Worm (Caenorhabditis elegans) whole organism, late embryonic: ENCODE data around the gene marb-1.

Experiments
- C08G9.2 ChIP-seq: sonication (generic microtip); optimal IDR thresholded peaks from 2 replicates; lab custom pipeline; 2016; ENCODE audit warnings: mild to moderate bottlenecking, missing genetic modification characterization, moderate library complexity, missing compliant biosample characterization
- K09A11.1 ChIP-seq: sonication (generic microtip); optimal IDR thresholded peaks from 2 replicates; lab custom pipeline; 2017; ENCODE audit warnings: antibody characterized with exemption, mild to moderate bottlenecking, missing genetic modification characterization, missing compliant biosample characterization; ENCODE audit not compliant: insufficient read depth
- T23F11.4 ChIP-seq: fragments of 200-800 bp; sonication (Bioruptor generic); optimal IDR thresholded peaks from 2 replicates; lab custom pipeline; 2018; ENCODE audit warnings: mild to moderate bottlenecking, missing genetic modification characterization, missing compliant biosample characterization
- Y22D7AL.16 ChIP-seq: sonication (generic microtip); optimal IDR thresholded peaks from 2 replicates; lab custom pipeline; 2016; ENCODE audit warnings: missing genetic modification characterization, missing compliant biosample characterization
- ahr-1 ChIP-seq: sonication (generic microtip); optimal IDR thresholded peaks from 2 replicates; lab custom pipeline; 2016; ENCODE audit warnings: missing genetic modification characterization, missing compliant biosample characterization
- ceh-14 ChIP-seq: sonication (generic microtip); optimal IDR thresholded peaks from 2 replicates; lab custom pipeline; 2016; ENCODE audit warnings: missing genotype, missing genetic modification characterization, missing compliant biosample characterization
- ceh-19 ChIP-seq: fragments of 200-800 bp; sonication (Bioruptor generic); optimal IDR thresholded peaks from 2 replicates; lab custom pipeline; 2018; ENCODE audit warnings: mild to moderate bottlenecking, missing genetic modification characterization, missing compliant biosample characterization
- ceh-2 ChIP-seq: sonication (generic microtip); optimal IDR thresholded peaks from 2 replicates; lab custom pipeline; 2016; ENCODE audit warnings: missing genotype, missing genetic modification characterization, missing compliant biosample characterization
- ceh-22 ChIP-seq: sonication (generic microtip); optimal IDR thresholded peaks from 2 replicates; lab custom pipeline; 2017; ENCODE audit warnings: missing biosample characterization, missing genetic modification characterization
- ceh-24 ChIP-seq: sonication (generic microtip); optimal IDR thresholded peaks from 2 replicates; lab custom pipeline; 2016; ENCODE audit warnings: mild to moderate bottlenecking, missing genetic modification characterization, missing compliant biosample characterization
- che-1 ChIP-seq: sonication (generic microtip); optimal IDR thresholded peaks from 2 replicates; lab custom pipeline; 2016; ENCODE audit warnings: mild to moderate bottlenecking, missing genetic modification characterization, missing compliant biosample characterization
- dmd-4 ChIP-seq: sonication (generic microtip); optimal IDR thresholded peaks from 2 replicates; lab custom pipeline; 2016; ENCODE audit warnings: borderline replicate concordance, missing genetic modification characterization, missing compliant biosample characterization
- elt-2 ChIP-seq: sonication (generic microtip); optimal IDR thresholded peaks from 2 replicates; lab custom pipeline; 2016; ENCODE audit warnings: missing genetic modification reagents, missing genetic modification characterization, missing compliant biosample characterization
- ets-4 ChIP-seq: sonication (generic microtip); optimal IDR thresholded peaks from 2 replicates; lab custom pipeline; 2016; ENCODE audit warnings: missing genetic modification characterization, missing compliant biosample characterization
- eyg-1 ChIP-seq: sonication (generic microtip); optimal IDR thresholded peaks from 2 replicates; lab custom pipeline; 2016; ENCODE audit warnings: missing genotype, missing genetic modification characterization, missing compliant biosample characterization
- fax-1 ChIP-seq: sonication (generic microtip); optimal IDR thresholded peaks from 2 replicates; lab custom pipeline; 2016; ENCODE audit warnings: missing genotype, missing genetic modification characterization, missing compliant biosample characterization
- fkh-6 ChIP-seq: sonication (generic microtip); optimal IDR thresholded peaks from 2 replicates; lab custom pipeline; 2016; ENCODE audit warnings: missing genetic modification characterization, missing compliant biosample characterization
- gmeb-2 ChIP-seq: sonication (generic microtip); optimal IDR thresholded peaks from 2 replicates; lab custom pipeline; 2016; ENCODE audit warnings: missing genetic modification characterization, inconsistent platforms, missing compliant biosample characterization
- hlh-15 ChIP-seq: sonication (generic microtip); optimal IDR thresholded peaks from 2 replicates; lab custom pipeline; 2016; ENCODE audit warnings: missing genetic modification characterization, missing compliant biosample characterization
- hlh-30 ChIP-seq: sonication (generic microtip); optimal IDR thresholded peaks from 2 replicates; lab custom pipeline; 2017; ENCODE audit warnings: antibody characterized with exemption, missing genetic modification characterization, missing compliant biosample characterization; ENCODE audit not compliant: insufficient read depth
- hlh-6 ChIP-seq: sonication (generic microtip); optimal IDR thresholded peaks from 2 replicates; lab custom pipeline; 2016; ENCODE audit warnings: missing genotype, missing genetic modification characterization, missing compliant biosample characterization
- hlh-8 ChIP-seq: sonication (generic microtip); optimal IDR thresholded peaks from 2 replicates; lab custom pipeline; 2016; ENCODE audit warnings: missing genotype, missing genetic modification characterization, missing compliant biosample characterization
- lim-6 ChIP-seq: sonication (generic microtip); optimal IDR thresholded peaks from 2 replicates; lab custom pipeline; 2016; ENCODE audit warnings: missing genetic modification characterization, missing compliant biosample characterization
- madf-2 ChIP-seq: sonication (generic microtip); optimal IDR thresholded peaks from 2 replicates; lab custom pipeline; 2017; ENCODE audit warnings: missing genetic modification characterization, missing compliant biosample characterization
- nfya-1 ChIP-seq: sonication (generic microtip); optimal IDR thresholded peaks from 2 replicates; lab custom pipeline; 2017; ENCODE audit warnings: missing genetic modification characterization, mild to moderate bottlenecking, missing compliant biosample characterization, antibody characterized with exemption, moderate library complexity
- nhr-11 ChIP-seq: fragments of 150-350 bp; optimal IDR thresholded peaks from 2 replicates; lab custom pipeline; 2014; ENCODE audit warnings: missing biosample characterization, missing genetic modification characterization
- nhr-232 ChIP-seq: sonication (generic microtip); optimal IDR thresholded peaks from 2 replicates; lab custom pipeline; 2016; ENCODE audit warnings: missing genetic modification characterization, missing compliant biosample characterization
- npax-4 ChIP-seq: sonication (generic microtip); optimal IDR thresholded peaks from 2 replicates; lab custom pipeline; 2016; ENCODE audit warnings: missing genetic modification characterization, missing compliant biosample characterization
- pat-9 ChIP-seq: fragments of 200-800 bp; sonication (Bioruptor generic); optimal IDR thresholded peaks from 2 replicates; lab custom pipeline; 2018; ENCODE audit warnings: mild to moderate bottlenecking, missing genetic modification characterization, moderate library complexity, missing compliant biosample characterization
- pax-1 ChIP-seq: fragments of 150-350 bp; optimal IDR thresholded peaks from 2 replicates; lab custom pipeline; 2014; ENCODE audit warnings: missing biosample characterization, missing genetic modification characterization
- pqm-1 ChIP-seq: sonication (generic microtip); optimal IDR thresholded peaks from 2 replicates; lab custom pipeline; 2016; ENCODE audit warnings: missing genetic modification characterization, missing compliant biosample characterization
- pros-1 ChIP-seq: fragments of 150-350 bp; optimal IDR thresholded peaks from 2 replicates; lab custom pipeline; 2014; ENCODE audit warnings: missing biosample characterization, missing genetic modification reagents, missing genetic modification characterization
- ref-2 ChIP-seq: sonication (generic microtip); optimal IDR thresholded peaks from 2 replicates; lab custom pipeline; 2016; ENCODE audit warnings: missing genetic modification characterization, missing compliant biosample characterization
- syd-9 ChIP-seq: sonication (generic microtip); optimal IDR thresholded peaks from 2 replicates; lab custom pipeline; 2016; ENCODE audit warnings: mild to moderate bottlenecking, missing genetic modification characterization, moderate library complexity, missing compliant biosample characterization

Gene marb-1

ce11 chrIV:12207454-12207853 lies 1.4 kb downstream of the marb-1 start:
- no peak for TF ChIP-seq gmeb-2 (tag; lab: Kevin White, UChicago)
- TF ChIP-seq pros-1 (tag; lab: Kevin White, UChicago), result no peak
- no peak for TF ChIP-seq elt-2 (tag; lab: Kevin White, UChicago)
- TF ChIP-seq pqm-1, result no peak
- TF ChIP-seq ahr-1 (tag; lab: Kevin White, UChicago), result no peak
- TF ChIP-seq Y22D7AL.16, result no peak
- TF ChIP-seq nhr-11 (tag; lab: Kevin White, UChicago), result no peak
- no peak for TF ChIP-seq pax-1 (tag; lab: Kevin White, UChicago)
- TF ChIP-seq dmd-4 (tag; lab: Kevin White, UChicago), result no peak
- no peak for TF ChIP-seq ets-4 (tag; lab: Kevin White, UChicago)
- TF ChIP-seq hlh-8 (tag; lab: Kevin White, UChicago), result no peak
- TF ChIP-seq hlh-6 (tag; lab: Kevin White, UChicago), result no peak
- TF ChIP-seq nhr-232, result no peak

DNA sequence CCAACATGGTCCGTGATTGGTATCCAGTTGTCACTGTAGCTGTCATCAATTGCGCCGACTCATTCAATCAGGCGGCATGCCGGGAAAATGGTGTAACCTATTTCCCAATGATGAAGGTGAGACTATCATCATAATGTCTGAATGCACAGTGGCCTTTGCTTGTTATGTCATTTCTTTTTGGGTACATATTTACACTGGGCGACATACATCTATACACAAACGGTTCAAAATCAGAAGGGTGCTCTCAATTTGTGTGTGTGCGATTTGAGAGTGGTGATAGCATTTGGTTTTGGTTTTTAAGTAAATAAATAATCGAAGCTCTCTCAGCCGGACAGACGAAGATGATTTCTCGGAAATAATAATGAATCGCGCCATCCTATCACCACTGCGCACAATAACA lies 4.8 kb downstream of the marb-1 start:
- TF ChIP-seq C08G9.2 (tag; lab: Kevin White, UChicago), result no peak
- no peak for TF ChIP-seq eyg-1 (tag; lab: Kevin White, UChicago)
- TF ChIP-seq fkh-6 (tag; lab: Kevin White, UChicago), result no peak
- TF ChIP-seq pros-1 (tag; lab: Kevin White, UChicago), result no peak

DNA sequence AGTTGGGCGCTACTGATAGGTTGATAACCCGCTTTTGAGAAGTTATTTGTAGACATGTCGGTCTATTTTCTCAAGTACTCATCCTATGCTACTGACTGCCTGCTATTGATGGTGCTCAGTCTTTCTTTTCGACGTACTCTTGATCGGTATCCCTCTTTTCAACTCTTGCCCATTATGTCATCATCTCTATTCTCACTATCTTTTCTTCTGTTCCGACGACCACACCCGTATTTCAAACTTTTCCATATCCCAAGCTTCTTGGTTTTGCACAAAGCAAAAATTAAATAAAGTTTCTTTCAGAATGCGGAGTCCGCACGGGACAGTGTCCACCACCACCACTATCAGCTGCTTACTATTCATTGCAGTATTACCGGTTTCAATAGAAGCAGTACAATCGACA lies 5.9 kb downstream of the marb-1 start, which contains the start of gene F35G2.1:
F35G2.1 (plus strand) TSS at position 301 of the 400 bp plus-strand sequence.
- TF ChIP-seq nhr-11 (tag; lab: Kevin White, UChicago), result no peak
- TF ChIP-seq elt-2 (tag; lab: Kevin White, UChicago), result no peak
- no peak for TF ChIP-seq gmeb-2 (tag; lab: Kevin White, UChicago)
- no peak for TF ChIP-seq ceh-2 (tag; lab: Kevin White, UChicago)
- no peak for TF ChIP-seq ref-2
- no peak for TF ChIP-seq eyg-1 (tag; lab: Kevin White, UChicago)

- TF ChIP-seq che-1 (no peak), dmd-4 (tag; lab: Kevin White, UChicago) (no peak), nhr-232 (no peak), madf-2 (tag; lab: Kevin White, UChicago) (no peak), ceh-24 (no peak), npax-4 (tag; lab: Kevin White, UChicago) (no peak), ceh-22 (tag; lab: Kevin White, UChicago) (no peak), ref-2 (no peak), T23F11.4 (GFP tag; lab: Kevin White, UChicago) (no peak)
Observed at ce11 chrIV:12202000-12202399, 6.8 kb downstream of the marb-1 start.

DNA sequence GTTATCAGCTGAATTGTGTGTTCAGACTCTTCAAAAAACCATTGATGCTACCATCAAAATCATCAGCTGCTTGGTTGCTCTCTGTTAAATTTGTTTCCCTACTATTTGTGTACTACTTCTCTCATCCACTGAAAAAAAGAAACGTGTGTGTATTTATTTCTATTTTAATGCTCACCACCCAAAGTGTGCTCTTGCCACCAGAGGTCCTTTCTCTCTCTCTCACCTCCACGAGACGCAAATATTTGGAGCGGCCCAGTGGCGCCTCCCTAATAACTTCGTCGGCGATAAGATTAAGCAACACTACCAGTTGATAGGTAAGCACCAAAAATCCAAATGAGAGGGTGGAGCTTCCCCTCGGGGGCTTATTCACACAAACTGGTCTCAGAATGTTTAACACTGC lies 8.0 kb downstream of the marb-1 start:
- no peak for TF ChIP-seq dmd-4 (tag; lab: Kevin White, UChicago)
- TF ChIP-seq C08G9.2 (tag; lab: Kevin White, UChicago), result peak; percentile 6

- TF ChIP-seq eyg-1 (tag; lab: Kevin White, UChicago), result no peak
- TF ChIP-seq Y22D7AL.16, result no peak
- no peak for TF ChIP-seq ceh-14 (tag; lab: Kevin White, UChicago)
- TF ChIP-seq pqm-1, result no peak
- TF ChIP-seq ceh-19 (GFP tag; lab: Kevin White, UChicago), result no peak
- no peak for TF ChIP-seq elt-2 (tag; lab: Kevin White, UChicago)
- no peak for TF ChIP-seq hlh-30 (tag; lab: Kevin White, UChicago)
- TF ChIP-seq K09A11.1, result no peak
- TF ChIP-seq lim-6 (tag; lab: Kevin White, UChicago), result no peak
- no peak for TF ChIP-seq fax-1
- no peak for TF ChIP-seq ref-2
- TF ChIP-seq pat-9, result no peak
- TF ChIP-seq che-1, result no peak
- no peak for TF ChIP-seq hlh-15 (tag; lab: Kevin White, UChicago)
- TF ChIP-seq ceh-24, result no peak
- TF ChIP-seq nfya-1 (tag; lab: Kevin White, UChicago), result no peak
- no peak for TF ChIP-seq pax-1 (tag; lab: Kevin White, UChicago)
- no peak for TF ChIP-seq syd-9
- TF ChIP-seq, all 69 proteins: peak for 0
Observed at ce11 chrIV:12199538-12200158, 9.2 kb downstream of the marb-1 start.
